In the genomic region with DNA sequence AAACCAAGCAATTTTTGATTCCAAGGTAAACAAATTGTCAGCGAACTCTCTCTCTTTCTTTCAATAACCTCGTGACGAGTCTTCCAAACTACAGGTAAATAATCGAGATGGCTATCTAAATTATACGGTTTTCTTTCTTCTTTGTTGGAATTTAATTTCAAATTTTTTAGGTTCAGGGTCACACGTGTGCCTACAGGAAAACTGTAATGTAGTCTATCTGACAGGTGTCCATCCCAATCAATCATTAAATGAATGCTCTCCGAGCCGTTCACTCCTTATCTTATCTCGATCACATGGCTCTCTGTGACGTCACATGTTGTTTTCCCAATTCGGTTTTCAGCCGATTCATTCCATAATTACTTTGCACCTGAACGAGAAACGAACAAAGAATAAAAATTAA, we compare ENCODE assay signal across 7 worm cellular contexts.
TF ChIP-seq lines count a peak whose summit lies in the region.

No protein-coding gene starts in this region.

TF ChIP-seq in whole organism, L1 larva, 84 proteins besides CTCF, POLR2A, EP300 and RAD21 (continues in another document):
- TF ChIP-seq lsy-2 (tag; optimal IDR thresholded peaks at IDR 0.05; lab: Kevin White, UChicago), result peak in 1 of 2 experiments; percentile 24
- TF ChIP-seq vab-15 (tag; optimal IDR thresholded peaks at IDR 0.05; lab: Kevin White, UChicago), result no peak
- TF ChIP-seq nhr-19 (GFP tag; conservative IDR thresholded peaks at IDR 0.05; lab: Robert Waterston, UW), result peak; percentile 28; the same call in 1 of the 2 replicates
- TF ChIP-seq elt-2 (tag; optimal IDR thresholded peaks at IDR 0.05; lab: Kevin White, UChicago), result peak; percentile 59
- TF ChIP-seq skn-1 (tag; optimal IDR thresholded peaks at IDR 0.05; lab: Kevin White, UChicago), result peak; percentile 12
- TF ChIP-seq nhr-76 (tag; optimal IDR thresholded peaks at IDR 0.05; lab: Kevin White, UChicago), result no peak
- TF ChIP-seq tlp-1 (tag; optimal IDR thresholded peaks at IDR 0.05; lab: Kevin White, UChicago), result no peak
- TF ChIP-seq nhr-85 (tag; lab: Kevin White, UChicago), result peak; percentile 89
- no peak for TF ChIP-seq egl-27 (tag; optimal IDR thresholded peaks at IDR 0.05; lab: Kevin White, UChicago)
- TF ChIP-seq F16B12.6 (tag; optimal IDR thresholded peaks at IDR 0.05; lab: Kevin White, UChicago), result no peak
- no peak for TF ChIP-seq nhr-77 (tag; optimal IDR thresholded peaks at IDR 0.05; lab: Kevin White, UChicago)
- peak; percentile 41 for TF ChIP-seq nhr-71 (tag; optimal IDR thresholded peaks at IDR 0.05; lab: Kevin White, UChicago)

TF ChIP-seq in whole organism, L2 larva, 48 proteins besides CTCF, POLR2A, EP300 and RAD21 (continues in another document):
- peak; percentile 16 for TF ChIP-seq C34F6.9 (tag; optimal IDR thresholded peaks at IDR 0.05; lab: Kevin White, UChicago)
- TF ChIP-seq mab-5 (tag; optimal IDR thresholded peaks at IDR 0.05; lab: Kevin White, UChicago), result no peak
- TF ChIP-seq nhr-21 (tag; optimal IDR thresholded peaks at IDR 0.05; lab: Kevin White, UChicago), result no peak
- no peak for TF ChIP-seq alr-1 (tag; optimal IDR thresholded peaks at IDR 0.05; lab: Kevin White, UChicago)
- no peak for TF ChIP-seq unc-62 (GFP tag; optimal IDR thresholded peaks at IDR 0.05; lab: Kevin White, UChicago)
- TF ChIP-seq sma-9 (GFP tag; optimal IDR thresholded peaks at IDR 0.05; lab: Kevin White, UChicago), result no peak
- TF ChIP-seq sma-9 (tag; optimal IDR thresholded peaks at IDR 0.05; lab: Kevin White, UChicago), result no peak
- TF ChIP-seq mbf-1 (tag; optimal IDR thresholded peaks at IDR 0.05; lab: Kevin White, UChicago), result no peak
- TF ChIP-seq nhr-25 (tag; optimal IDR thresholded peaks at IDR 0.05; lab: Kevin White, UChicago), result peak; percentile 62
- no peak for TF ChIP-seq nhr-11 (tag; optimal IDR thresholded peaks at IDR 0.05; lab: Kevin White, UChicago)
- peak; percentile 46 for TF ChIP-seq ama-1 (optimal IDR thresholded peaks at IDR 0.05; lab: Kevin White, UChicago)
- no peak for TF ChIP-seq ztf-11 (tag; optimal IDR thresholded peaks at IDR 0.05; lab: Kevin White, UChicago)
- no peak for TF ChIP-seq blmp-1 (tag; optimal IDR thresholded peaks at IDR 0.05; lab: Kevin White, UChicago; ENCODE audit: insufficient read depth)

TF ChIP-seq in whole organism, L3 larva, 47 proteins besides CTCF, POLR2A, EP300 and RAD21 (continues in another document):
- TF ChIP-seq elt-2 (tag; optimal IDR thresholded peaks at IDR 0.05; lab: Kevin White, UChicago), result peak; percentile 87
- TF ChIP-seq ceh-28 (tag; optimal IDR thresholded peaks at IDR 0.05; lab: Kevin White, UChicago), result no peak
- no peak for TF ChIP-seq hmg-11 (tag; optimal IDR thresholded peaks at IDR 0.05; lab: Kevin White, UChicago)
- TF ChIP-seq ceh-82 (tag; optimal IDR thresholded peaks at IDR 0.05; lab: Kevin White, UChicago), result no peak
- TF ChIP-seq nfya-1 (tag; optimal IDR thresholded peaks at IDR 0.05; lab: Kevin White, UChicago; ENCODE audit: insufficient read depth), result no peak
- peak; percentile 53 for TF ChIP-seq pha-4 (tag; optimal IDR thresholded peaks at IDR 0.05; lab: Kevin White, UChicago)
- no peak for TF ChIP-seq nhr-23 (tag; optimal IDR thresholded peaks at IDR 0.05; lab: Kevin White, UChicago)
- TF ChIP-seq ztf-4 (tag; optimal IDR thresholded peaks at IDR 0.05; lab: Kevin White, UChicago), result no peak
- no peak for TF ChIP-seq fkh-2 (tag; optimal IDR thresholded peaks at IDR 0.05; lab: Kevin White, UChicago)
- no peak for TF ChIP-seq lin-39 (tag; optimal IDR thresholded peaks at IDR 0.05; lab: Kevin White, UChicago)
- TF ChIP-seq elt-3 (tag; optimal IDR thresholded peaks at IDR 0.05; lab: Kevin White, UChicago), result no peak
- TF ChIP-seq unc-39 (tag; optimal IDR thresholded peaks at IDR 0.05; lab: Kevin White, UChicago), result no peak
- no peak for TF ChIP-seq daf-12 (tag; optimal IDR thresholded peaks at IDR 0.05; lab: Kevin White, UChicago)
- TF ChIP-seq ama-1 (optimal IDR thresholded peaks at IDR 0.05; lab: Kevin White, UChicago), result peak; percentile 35

TF ChIP-seq in whole organism, L4 larva, 104 proteins besides CTCF, POLR2A, EP300 and RAD21 (continues in another document):
- TF ChIP-seq snpc-4 (tag; optimal IDR thresholded peaks at IDR 0.05; lab: Kevin White, UChicago) (no peak), mes-2 (tag; optimal IDR thresholded peaks at IDR 0.05; lab: Kevin White, UChicago; ENCODE audit: poor library complexity, severe bottlenecking) (peak; percentile 16), mxl-3 (GFP tag; optimal IDR thresholded peaks at IDR 0.05; lab: Kevin White, UChicago) (no peak), hmg-1.1 (GFP tag; IDR thresholded peaks at IDR 0.05; lab: Robert Waterston, UW) (no peak), ZK546.5 (tag; optimal IDR thresholded peaks at IDR 0.05; lab: Kevin White, UChicago) (no peak), nhr-11 (tag; optimal IDR thresholded peaks at IDR 0.05; lab: Kevin White, UChicago) (no peak), daf-16 (GFP tag; optimal IDR thresholded peaks at IDR 0.05; lab: Kevin White, UChicago) (peak in 1 of 2 experiments; percentile 91), daf-16 (tag; optimal IDR thresholded peaks at IDR 0.05; lab: Kevin White, UChicago) (peak; percentile 92), ceh-44 (GFP tag; IDR thresholded peaks at IDR 0.05; lab: Robert Waterston, UW) (no peak), gei-8 (GFP tag; optimal IDR thresholded peaks at IDR 0.05; lab: Kevin White, UChicago) (no peak), php-3 (GFP tag; IDR thresholded peaks at IDR 0.05; lab: Robert Waterston, UW) (peak; percentile 84), ces-1 (GFP tag; optimal IDR thresholded peaks at IDR 0.05; lab: Kevin White, UChicago) (no peak), dmd-6 (GFP tag; IDR thresholded peaks at IDR 0.05; lab: Robert Waterston, UW) (peak; percentile 89)

TF ChIP-seq in whole organism, late embryonic, 69 proteins besides CTCF, POLR2A, EP300 and RAD21:
- TF ChIP-seq elt-2 (tag; optimal IDR thresholded peaks at IDR 0.05; lab: Kevin White, UChicago) (peak; percentile 54), pha-4 (tag; optimal IDR thresholded peaks at IDR 0.05; lab: Kevin White, UChicago) (no peak), pax-1 (tag; optimal IDR thresholded peaks at IDR 0.05; lab: Kevin White, UChicago) (no peak), C38D4.7 (GFP tag; optimal IDR thresholded peaks at IDR 0.05; lab: Kevin White, UChicago) (no peak), pros-1 (tag; optimal IDR thresholded peaks at IDR 0.05; lab: Kevin White, UChicago) (no peak), hlh-30 (tag; optimal IDR thresholded peaks at IDR 0.05; lab: Kevin White, UChicago; ENCODE audit: insufficient read depth) (peak; percentile 20)

TF ChIP-seq in whole organism, mixed stage, embryonic, 35 proteins besides CTCF, POLR2A, EP300 and RAD21:
- TF ChIP-seq nhr-2 (tag; optimal IDR thresholded peaks at IDR 0.05; lab: Kevin White, UChicago) (no peak), unc-62 (GFP tag; optimal IDR thresholded peaks at IDR 0.05; lab: Kevin White, UChicago) (peak; percentile 47), ces-1 (GFP tag; optimal IDR thresholded peaks at IDR 0.05; lab: Kevin White, UChicago) (no peak), tbx-8 (GFP tag; optimal IDR thresholded peaks at IDR 0.05; lab: Kevin White, UChicago) (no peak), elt-1 (tag; optimal IDR thresholded peaks at IDR 0.05; lab: Kevin White, UChicago; ENCODE audit: borderline replicate concordance, insufficient read depth) (peak; percentile 30), pha-4 (tag; optimal IDR thresholded peaks at IDR 0.05; lab: Kevin White, UChicago) (no peak), ham-2 (GFP tag; optimal IDR thresholded peaks at IDR 0.05; lab: Kevin White, UChicago) (no peak), ceh-39 (tag; optimal IDR thresholded peaks at IDR 0.05; lab: Kevin White, UChicago) (no peak), nhr-76 (tag; optimal IDR thresholded peaks at IDR 0.05; lab: Kevin White, UChicago) (no peak), snpc-4 (tag; optimal IDR thresholded peaks at IDR 0.05; lab: Kevin White, UChicago) (no peak), mab-5 (tag; optimal IDR thresholded peaks at IDR 0.05; lab: Kevin White, UChicago) (no peak), elt-3 (tag; optimal IDR thresholded peaks at IDR 0.05; lab: Kevin White, UChicago) (no peak), ztf-11 (tag; optimal IDR thresholded peaks at IDR 0.05; lab: Kevin White, UChicago) (no peak), mls-2 (tag; optimal IDR thresholded peaks at IDR 0.05; lab: Kevin White, UChicago) (no peak), M03D4.4 (tag; optimal IDR thresholded peaks at IDR 0.05; lab: Kevin White, UChicago) (no peak)

TF ChIP-seq in whole organism, young adult, 124 proteins besides CTCF, POLR2A, EP300 and RAD21 (continues in another document):
- TF ChIP-seq Y95B8A.8 (GFP tag; IDR thresholded peaks at IDR 0.05; lab: Robert Waterston, UW), result 0 out of 2 replicates have a peak, but pooled peaks have one; percentile 53
- peak; percentile 55; the same call in 1 of the 2 replicates for TF ChIP-seq Y53G8AR.9 (GFP tag; conservative IDR thresholded peaks at IDR 0.05; lab: Robert Waterston, UW)
- TF ChIP-seq attf-5 (GFP tag; optimal IDR thresholded peaks at IDR 0.05; lab: Kevin White, UChicago), result peak; percentile 45
- peak; percentile 30 for TF ChIP-seq lin-54 (GFP tag; optimal IDR thresholded peaks at IDR 0.05; lab: Kevin White, UChicago)
- TF ChIP-seq C06A6.2 (GFP tag; conservative IDR thresholded peaks at IDR 0.05; lab: Robert Waterston, UW), result no peak
- TF ChIP-seq tbp1 (GFP tag; optimal IDR thresholded peaks at IDR 0.05; lab: Kevin White, UChicago), result peak; percentile 13
- TF ChIP-seq nhr-80 (tag; optimal IDR thresholded peaks at IDR 0.05; lab: Kevin White, UChicago), result peak; percentile 78
- peak; percentile 53 for TF ChIP-seq nhr-90 (tag; optimal IDR thresholded peaks at IDR 0.05; lab: Kevin White, UChicago)
- TF ChIP-seq lin-35 (GFP tag; optimal IDR thresholded peaks at IDR 0.05; lab: Kevin White, UChicago), result no peak
- TF ChIP-seq unc-62 (GFP tag; optimal IDR thresholded peaks at IDR 0.05; lab: Kevin White, UChicago), result peak; percentile 90
- TF ChIP-seq B0336.3 (GFP tag; IDR thresholded peaks at IDR 0.05; lab: Robert Waterston, UW), result peak; percentile 54
- no peak for TF ChIP-seq ccch-3 (GFP tag; optimal IDR thresholded peaks at IDR 0.05; lab: Kevin White, UChicago)
- TF ChIP-seq gei-17 (GFP tag; optimal IDR thresholded peaks at IDR 0.05; lab: Kevin White, UChicago), result no peak
- TF ChIP-seq nfyb-1 (GFP tag; IDR thresholded peaks at IDR 0.05; lab: Robert Waterston, UW), result peak; percentile 79
- no peak for TF ChIP-seq C17E4.6 (GFP tag; IDR thresholded peaks at IDR 0.05; lab: Robert Waterston, UW)
- peak; percentile 23; the same call in 1 of the 2 replicates for TF ChIP-seq mcd-1 (GFP tag; IDR thresholded peaks at IDR 0.05; lab: Robert Waterston, UW)
- 0 out of 2 replicates have a peak, but pooled peaks have one; percentile 48 for TF ChIP-seq let-526 (GFP tag; IDR thresholded peaks at IDR 0.05; lab: Robert Waterston, UW)
- no peak for TF ChIP-seq ztf-28 (GFP tag; IDR thresholded peaks at IDR 0.05; lab: Robert Waterston, UW)
- peak; percentile 13 to 83 for TF ChIP-seq let-607 (tag; optimal IDR thresholded peaks at IDR 0.05; lab: Kevin White, UChicago)
- TF ChIP-seq F23B12.7 (tag; optimal IDR thresholded peaks at IDR 0.05; lab: Kevin White, UChicago; ENCODE audit: insufficient read depth), result peak; percentile 20
- peak; percentile 76 for TF ChIP-seq pha-4 (tag; optimal IDR thresholded peaks at IDR 0.05; lab: Kevin White, UChicago)
- TF ChIP-seq bed-1 (GFP tag; IDR thresholded peaks at IDR 0.05; lab: Robert Waterston, UW), result no peak
- TF ChIP-seq tlf-1 (GFP tag; optimal IDR thresholded peaks at IDR 0.05; lab: Kevin White, UChicago), result peak; percentile 48
